Worm (Caenorhabditis elegans): Measurements from ENCODE around the gene kap-1.

DNA sequence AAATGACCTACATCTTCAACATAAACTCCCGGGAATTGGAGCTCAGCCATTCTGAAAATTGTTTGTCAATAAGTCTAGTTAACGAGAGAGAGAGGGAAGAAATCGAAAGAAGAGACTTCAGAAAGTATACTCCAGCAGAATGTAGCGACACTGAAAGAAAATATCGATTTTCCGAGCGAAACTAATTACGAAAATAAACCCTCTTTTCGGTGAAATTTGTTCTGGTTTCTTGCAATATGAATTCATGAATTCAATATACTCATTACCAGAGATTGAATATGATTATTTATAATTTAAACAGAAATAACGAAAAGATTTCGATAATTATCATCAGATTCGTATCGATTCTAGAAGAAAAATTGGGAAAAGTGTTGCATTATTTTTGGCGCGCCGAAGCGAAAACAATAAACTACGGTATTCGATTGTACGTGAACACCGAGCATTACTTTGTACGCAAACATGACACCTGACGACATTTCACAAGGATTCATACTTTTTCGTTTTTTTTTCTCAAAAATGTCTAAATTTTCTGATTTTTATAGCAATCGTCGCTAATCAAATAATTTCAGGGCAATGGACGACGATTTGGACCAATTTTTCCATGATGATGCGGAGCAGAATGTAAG, 43.0 kb downstream of the kap-1 start, which contains the start of the genes hmg-4 and T20B12.3:
- TF ChIP-seq sox-4 (tag; optimal IDR thresholded peaks at IDR 0.05) (no peak), hlh-8 (tag; optimal IDR thresholded peaks at IDR 0.05) (no peak), unc-86 (tag; optimal IDR thresholded peaks at IDR 0.05) (no peak), ama-1 (optimal IDR thresholded peaks at IDR 0.05) (no peak), ceh-30 (tag; optimal IDR thresholded peaks at IDR 0.05) (no peak), pha-4 (tag; optimal IDR thresholded peaks at IDR 0.05) (no peak), pag-3 (tag; optimal IDR thresholded peaks at IDR 0.05; ENCODE audit: borderline replicate concordance) (no peak)

All from whole organism, late embryonic.